Worm (Caenorhabditis elegans): Measurements from ENCODE around the gene rol-6.

- TF ChIP-seq aly-2 (tag; optimal IDR thresholded peaks at IDR 0.05) = no peak
- no peak for TF ChIP-seq ceh-82 (tag; optimal IDR thresholded peaks at IDR 0.05)
- TF ChIP-seq lin-39 (tag; optimal IDR thresholded peaks at IDR 0.05) = no peak
- TF ChIP-seq ztf-4 (tag; optimal IDR thresholded peaks at IDR 0.05) = no peak
- TF ChIP-seq fos-1 (tag; optimal IDR thresholded peaks at IDR 0.05) = no peak
- no peak for TF ChIP-seq ztf-11 (tag; optimal IDR thresholded peaks at IDR 0.05)
- TF ChIP-seq peb-1 (tag; optimal IDR thresholded peaks at IDR 0.05) = no peak
- TF ChIP-seq nhr-6 (tag; optimal IDR thresholded peaks at IDR 0.05) = no peak
- no peak for TF ChIP-seq blmp-1 (tag; optimal IDR thresholded peaks at IDR 0.05; ENCODE audit: insufficient read depth)
- TF ChIP-seq snpc-4 (tag; optimal IDR thresholded peaks at IDR 0.05) = no peak
- no peak for TF ChIP-seq nhr-237 (tag; optimal IDR thresholded peaks at IDR 0.05)
These were observed 18.8 kb downstream of the rol-6 start, which contains the start of gene atf-2 for ce11 chrII:8751686-8752085.

Data from whole organism, L2 larva.